Fruit fly (Drosophila melanogaster): ENCODE data around the gene t.

Gene t

dm6 chrX:9250161-9250831 lies 27.2 kb upstream of the t start, which contains the start of gene CG17754 (continued):
- TF ChIP-seq BEAF-32 (GFP tag; optimal IDR thresholded peaks at IDR 0.05): peak; percentile 31
- TF ChIP-seq tx (GFP tag; optimal IDR thresholded peaks at IDR 0.05): no peak
- no peak for TF ChIP-seq Sin3A (optimal IDR thresholded peaks at IDR 0.05)
- no peak for TF ChIP-seq tll (GFP tag; optimal IDR thresholded peaks at IDR 0.05)
- TF ChIP-seq Camta (GFP tag; optimal IDR thresholded peaks at IDR 0.05): no peak
- no peak for TF ChIP-seq CG1602 (GFP tag; optimal IDR thresholded peaks at IDR 0.05)
- TF ChIP-seq ATbp (GFP tag; optimal IDR thresholded peaks at IDR 0.05): no peak
- no peak for TF ChIP-seq CG5180 (GFP tag; optimal IDR thresholded peaks at IDR 0.05)
- no peak for TF ChIP-seq CG8089 (GFP tag; optimal IDR thresholded peaks at IDR 0.05)
- TF ChIP-seq CG9932 (GFP tag; IDR thresholded peaks at IDR 0.05): no peak
- no peak for TF ChIP-seq CG15601 (tag; optimal IDR thresholded peaks at IDR 0.05)
- TF ChIP-seq CG2202 (tag; optimal IDR thresholded peaks at IDR 0.05): no peak
- no peak for TF ChIP-seq CG6813 (GFP tag; optimal IDR thresholded peaks at IDR 0.05)
- TF ChIP-seq CG8765 (GFP tag; IDR thresholded peaks at IDR 0.05): no peak
- no peak for TF ChIP-seq fd64A (GFP tag; optimal IDR thresholded peaks at IDR 0.05)
- no peak for TF ChIP-seq dan (GFP tag; IDR thresholded peaks at IDR 0.05)
- no peak for TF ChIP-seq fd3F (GFP tag; optimal IDR thresholded peaks at IDR 0.05)
- no peak for TF ChIP-seq Neu2 (GFP tag; optimal IDR thresholded peaks at IDR 0.05; ENCODE audit: borderline replicate concordance)
- no peak for TF ChIP-seq Side (GFP tag; optimal IDR thresholded peaks at IDR 0.05)
- no peak for TF ChIP-seq sna (GFP tag; IDR thresholded peaks at IDR 0.05; ENCODE audit: partially characterized antibody)
- no peak for TF ChIP-seq grn (GFP tag; optimal IDR thresholded peaks at IDR 0.05)
- TF ChIP-seq ac (GFP tag; optimal IDR thresholded peaks at IDR 0.05): no peak
- no peak for TF ChIP-seq knrl (GFP tag; IDR thresholded peaks at IDR 0.05; ENCODE audit: partially characterized antibody)
- TF ChIP-seq Aef1 (GFP tag; IDR thresholded peaks at IDR 0.05): no peak
- TF ChIP-seq cwo (GFP tag; optimal IDR thresholded peaks at IDR 0.05): no peak
- no peak for TF ChIP-seq CG6254 (GFP tag; optimal IDR thresholded peaks at IDR 0.05)
- peak; percentile 13 for TF ChIP-seq CG2712 (tag; optimal IDR thresholded peaks at IDR 0.05)
- peak; percentile 69 for TF ChIP-seq Med (GFP tag)
- no peak for TF ChIP-seq CG10543 (GFP tag; optimal IDR thresholded peaks at IDR 0.05)
- TF ChIP-seq Tbp (GFP tag; optimal IDR thresholded peaks at IDR 0.05): no peak
- no peak for TF ChIP-seq CG10209 (GFP tag; optimal IDR thresholded peaks at IDR 0.05)
- no peak for TF ChIP-seq Nf-YB (GFP tag; optimal IDR thresholded peaks at IDR 0.05)
- TF ChIP-seq Ets97D (GFP tag; optimal IDR thresholded peaks at IDR 0.05): no peak
- TF ChIP-seq Myb (GFP tag; optimal IDR thresholded peaks at IDR 0.05): no peak
- peak; percentile 6 for TF ChIP-seq sens (GFP tag)
- TF ChIP-seq ro (GFP tag; IDR thresholded peaks at IDR 0.05): no peak
- TF ChIP-seq CG1603 (tag; optimal IDR thresholded peaks at IDR 0.05): peak; percentile 8
- TF ChIP-seq wdn (GFP tag; IDR thresholded peaks at IDR 0.05): no peak
- no peak for TF ChIP-seq Doc2 (GFP tag; IDR thresholded peaks at IDR 0.05)

dm6 chrX:9248040-9248439 lies 25.0 kb upstream of the t start:
- TF ChIP-seq CG2120 (GFP tag; optimal IDR thresholded peaks at IDR 0.05) (no peak), Max (GFP tag; optimal IDR thresholded peaks at IDR 0.05) (no peak), tio (GFP tag; optimal IDR thresholded peaks at IDR 0.05) (no peak), tx (GFP tag; optimal IDR thresholded peaks at IDR 0.05) (no peak), fd102C (GFP tag; optimal IDR thresholded peaks at IDR 0.05) (peak; percentile 27), Xbp1 (GFP tag; optimal IDR thresholded peaks at IDR 0.05) (peak; percentile 5), Doc2 (GFP tag; IDR thresholded peaks at IDR 0.05) (no peak), CG9797 (GFP tag; optimal IDR thresholded peaks at IDR 0.05) (no peak), CG8388 (GFP tag; optimal IDR thresholded peaks at IDR 0.05) (peak; percentile 13), lola (GFP tag; optimal IDR thresholded peaks at IDR 0.05) (peak in 1 of 3 experiments; percentile 39), CG17328 (GFP tag; IDR thresholded peaks at IDR 0.05) (peak; percentile 46; the same call in 1 of the 2 replicates), CG17912 (GFP tag; optimal IDR thresholded peaks at IDR 0.05) (no peak), gcm (GFP tag; optimal IDR thresholded peaks at IDR 0.05) (no peak), Ets65A (GFP tag) (peak; percentile 72), CG32532 (GFP tag; IDR thresholded peaks at IDR 0.05) (peak; percentile 39; the same call in 1 of the 2 replicates)

Measured in whole organism, embryonic.